Worm (Caenorhabditis elegans) whole organism, L2 larva: ENCODE data around the gene nog-1.

Experiments used
- F13H6.1 ChIP-seq: sonication (generic microtip); optimal IDR thresholded peaks from 2 replicates; lab custom pipeline; 2016; ENCODE audit warnings: missing genetic modification characterization, missing compliant biosample characterization
- ceh-16 ChIP-seq: fragments of 150-350 bp; optimal IDR thresholded peaks from 2 replicates; lab custom pipeline; 2014; ENCODE audit warnings: missing biosample characterization, missing genetic modification characterization
- dmd-4 ChIP-seq: sonication (generic microtip); optimal IDR thresholded peaks from 2 replicates; lab custom pipeline; 2017; ENCODE audit warnings: missing biosample characterization, missing genetic modification characterization
- lin-13 ChIP-seq: fragments of 150-350 bp; optimal IDR thresholded peaks from 2 replicates; lab custom pipeline; 2014; ENCODE audit warnings: missing biosample characterization, missing genetic modification reagents, missing genetic modification characterization
- lin-39 ChIP-seq: fragments of 150-350 bp; optimal IDR thresholded peaks from 2 replicates; lab custom pipeline; 2014; ENCODE audit warnings: missing biosample characterization, missing genetic modification reagents, missing genetic modification characterization
- nhr-237 ChIP-seq: fragments of 150-350 bp; optimal IDR thresholded peaks from 2 replicates; lab custom pipeline; 2014; ENCODE audit warnings: missing biosample characterization, missing genetic modification characterization
- skn-1 ChIP-seq: sonication (generic microtip); optimal IDR thresholded peaks from 2 replicates; lab custom pipeline; 2017; ENCODE audit warnings: missing biosample characterization, missing genetic modification characterization
- snpc-4 ChIP-seq: fragments of 150-350 bp; optimal IDR thresholded peaks from 2 replicates; lab custom pipeline; 2014; ENCODE audit warnings: missing biosample characterization, missing genetic modification characterization
- ztf-11 ChIP-seq: sonication (generic microtip); optimal IDR thresholded peaks from 2 replicates; lab custom pipeline; 2017; ENCODE audit warnings: missing biosample characterization, missing genetic modification characterization

ce11 chrIV:390279-390678, 3.4 kb upstream of the nog-1 start, which contains the start of the genes ears-2 and uncp-18:
- no peak for TF ChIP-seq dmd-4 (tag; lab: Kevin White, UChicago)
- TF ChIP-seq skn-1 (tag; lab: Kevin White, UChicago): peak; percentile 77
- TF ChIP-seq ztf-11: peak; percentile 23
- TF ChIP-seq F13H6.1 (tag; lab: Kevin White, UChicago): peak; percentile 95
- peak; percentile 94 for TF ChIP-seq lin-13 (GFP tag; lab: Kevin White, UChicago)
- TF ChIP-seq lin-39 (tag; lab: Kevin White, UChicago): no peak
- TF ChIP-seq ceh-16 (tag; lab: Kevin White, UChicago): peak; percentile 25
- TF ChIP-seq snpc-4 (tag; lab: Kevin White, UChicago): peak; percentile 62
- TF ChIP-seq nhr-237 (tag; lab: Kevin White, UChicago): no peak
